Worm (Caenorhabditis elegans): ENCODE data around the gene hrg-9.

- no peak for TF ChIP-seq ztf-29 (GFP tag; IDR thresholded peaks at IDR 0.05)
- no peak for TF ChIP-seq klf-2 (GFP tag; conservative IDR thresholded peaks at IDR 0.05)
- no peak for TF ChIP-seq med-1 (GFP tag; optimal IDR thresholded peaks at IDR 0.05; ENCODE audit: insufficient read depth)
- no peak for TF ChIP-seq tab-1 (GFP tag; IDR thresholded peaks at IDR 0.05)
- no peak for TF ChIP-seq flt-1 (GFP tag; IDR thresholded peaks at IDR 0.05)
- TF ChIP-seq cog-1 (tag; optimal IDR thresholded peaks at IDR 0.05): no peak
Measured at ce11 chrV:12921680-12922079, 41.5 kb downstream of the hrg-9 start.
